Worm (Caenorhabditis elegans) whole organism, early embryonic: ENCODE measurements around the gene ftt-2.
A peak's percentile ranks its signal among the peaks of the same experiment; 100 is the strongest.

ENCODE experiments used
- B0310.2 ChIP-seq: sonication (generic microtip); optimal IDR thresholded peaks from 2 replicates; lab custom pipeline; 2016; ENCODE audit warnings: mild to moderate bottlenecking, missing genetic modification characterization, missing compliant biosample characterization
- F13C5.2 ChIP-seq: sonication (generic microtip); optimal IDR thresholded peaks from 2 replicates; lab custom pipeline; 2017; ENCODE audit warnings: mild to moderate bottlenecking, missing genetic modification characterization, inconsistent platforms, missing compliant biosample characterization
- aly-1 ChIP-seq: sonication (generic microtip); optimal IDR thresholded peaks from 2 replicates; lab custom pipeline; 2016; ENCODE audit warnings: missing genetic modification characterization, missing compliant biosample characterization
- ama-1 ChIP-seq: fragments of 150-350 bp; optimal IDR thresholded peaks from 2 replicates; lab custom pipeline; 2014
- ceh-13 ChIP-seq: fragments of 200-800 bp; sonication (Bioruptor generic); optimal IDR thresholded peaks from 2 replicates; lab custom pipeline; 2018; ENCODE audit warnings: mild to moderate bottlenecking, missing genetic modification characterization, missing compliant biosample characterization
- ceh-36 ChIP-seq: sonication (generic microtip); optimal IDR thresholded peaks from 2 replicates; lab custom pipeline; 2016; ENCODE audit warnings: missing genetic modification characterization, inconsistent platforms, missing compliant biosample characterization
- ets-7 ChIP-seq: sonication (generic microtip); optimal IDR thresholded peaks from 2 replicates; lab custom pipeline; 2016; ENCODE audit warnings: missing genotype, missing genetic modification characterization, missing compliant biosample characterization
- flt-1 ChIP-seq: fragments of 200-800 bp; sonication (Bioruptor generic); IDR thresholded peaks from 2 replicates; pipeline ENCODE4 v1.3.6; 2022; ENCODE audit warnings: missing genetic modification characterization, missing compliant biosample characterization
- hmbx-1 ChIP-seq: sonication (generic microtip); optimal IDR thresholded peaks from 2 replicates; lab custom pipeline; 2016; ENCODE audit warnings: mild to moderate bottlenecking, missing genetic modification characterization, missing compliant biosample characterization
- hmg-4 ChIP-seq: fragments of 200-800 bp; sonication (Bioruptor generic); optimal IDR thresholded peaks from 2 replicates; lab custom pipeline; 2018; ENCODE audit warnings: mild to moderate bottlenecking, missing genetic modification characterization, missing compliant biosample characterization
- hnd-1 ChIP-seq: sonication (generic microtip); optimal IDR thresholded peaks from 2 replicates; lab custom pipeline; 2016; ENCODE audit warnings: missing genetic modification characterization, missing compliant biosample characterization
- pes-1 ChIP-seq: fragments of 200-800 bp; sonication (Bioruptor generic); IDR thresholded peaks from 2 replicates; pipeline ENCODE4 v1.3.6; 2022; ENCODE audit warnings: missing genetic modification reagents, missing genetic modification characterization, missing compliant biosample characterization
- scrt-1 ChIP-seq: fragments of 200-800 bp; sonication (Bioruptor generic); IDR thresholded peaks from 2 replicates; pipeline ENCODE4 v1.3.6; 2022; ENCODE audit warnings: missing genetic modification characterization, missing compliant biosample characterization
- sea-1 ChIP-seq: fragments of 200-800 bp; sonication (Bioruptor generic); conservative IDR thresholded peaks from 2 replicates; pipeline ENCODE4 v1.3.6; 2022; ENCODE audit warnings: missing genetic modification characterization, missing compliant biosample characterization
- tbx-11 ChIP-seq: fragments of 200-800 bp; sonication (Bioruptor generic); IDR thresholded peaks from 2 replicates; pipeline ENCODE4 v1.3.6; 2022; ENCODE audit warnings: missing genetic modification characterization, missing compliant biosample characterization
- tbx-37 ChIP-seq: fragments of 200-800 bp; sonication (Bioruptor generic); conservative IDR thresholded peaks from 2 replicates; pipeline ENCODE4 v1.3.6; 2022; ENCODE audit warnings: missing genetic modification reagents, missing genetic modification characterization, missing compliant biosample characterization
- tra-4 ChIP-seq: sonication (generic microtip); optimal IDR thresholded peaks from 2 replicates; lab custom pipeline; 2017; ENCODE audit warnings: missing genetic modification characterization, missing compliant biosample characterization

ftt-2 gene

ce11 chrX:11576429-11577088 is 28.7 kb downstream of the ftt-2 start:
- TF ChIP-seq scrt-1 (GFP tag; lab: Robert Waterston, UW) (no peak), hmbx-1 (no peak), ama-1 (lab: Kevin White, UChicago) (no peak), hmg-4 (GFP tag; lab: Kevin White, UChicago) (no peak), pes-1 (GFP tag; lab: Robert Waterston, UW) (no peak), hnd-1 (tag; lab: Kevin White, UChicago) (no peak), tbx-11 (GFP tag; lab: Robert Waterston, UW) (no peak), tbx-37 (no peak), F13C5.2 (tag; lab: Kevin White, UChicago) (no peak), tra-4 (no peak), ets-7 (no peak)

ce11 chrX:11574167-11574566 is 31.1 kb downstream of the ftt-2 start:
- no peak for TF ChIP-seq flt-1 (GFP tag; lab: Robert Waterston, UW)
- no peak for TF ChIP-seq ets-7
- no peak for TF ChIP-seq ama-1 (lab: Kevin White, UChicago)
- no peak for TF ChIP-seq tbx-37
- TF ChIP-seq hmg-4 (GFP tag; lab: Kevin White, UChicago): no peak
- TF ChIP-seq scrt-1 (GFP tag; lab: Robert Waterston, UW): no peak
- TF ChIP-seq ceh-13 (GFP tag; lab: Kevin White, UChicago): no peak
- TF ChIP-seq aly-1 (tag; lab: Kevin White, UChicago): no peak
- no peak for TF ChIP-seq tra-4
- TF ChIP-seq tbx-11 (GFP tag; lab: Robert Waterston, UW): no peak
- TF ChIP-seq B0310.2 (tag; lab: Kevin White, UChicago): no peak
- TF ChIP-seq hnd-1 (tag; lab: Kevin White, UChicago): no peak
- TF ChIP-seq hmbx-1: no peak
- no peak for TF ChIP-seq ceh-36 (tag; lab: Kevin White, UChicago)

ce11 chrX:11572205-11572604 is 33.0 kb downstream of the ftt-2 start, which contains the start of gene frm-3:
Gene frm-3 (plus strand): TSS chrX:11572505.
- TF ChIP-seq aly-1 (tag; lab: Kevin White, UChicago): no peak
- TF ChIP-seq hnd-1 (tag; lab: Kevin White, UChicago): no peak
- no peak for TF ChIP-seq pes-1 (GFP tag; lab: Robert Waterston, UW)
- TF ChIP-seq tbx-37: no peak

- TF ChIP-seq ceh-36 (tag; lab: Kevin White, UChicago) (no peak), ets-7 (no peak), hnd-1 (tag; lab: Kevin White, UChicago) (no peak), ama-1 (lab: Kevin White, UChicago) (no peak), tra-4 (no peak), pes-1 (GFP tag; lab: Robert Waterston, UW) (no peak), scrt-1 (GFP tag; lab: Robert Waterston, UW) (no peak), tbx-37 (no peak), F13C5.2 (tag; lab: Kevin White, UChicago) (no peak), tbx-11 (GFP tag; lab: Robert Waterston, UW) (no peak), sea-1 (GFP tag; lab: Robert Waterston, UW) (no peak), hmbx-1 (no peak), ceh-13 (GFP tag; lab: Kevin White, UChicago) (no peak), B0310.2 (tag; lab: Kevin White, UChicago) (no peak), hmg-4 (GFP tag; lab: Kevin White, UChicago) (no peak)
Observed at ce11 chrX:11571714-11572113, 33.5 kb downstream of the ftt-2 start.

DNA sequence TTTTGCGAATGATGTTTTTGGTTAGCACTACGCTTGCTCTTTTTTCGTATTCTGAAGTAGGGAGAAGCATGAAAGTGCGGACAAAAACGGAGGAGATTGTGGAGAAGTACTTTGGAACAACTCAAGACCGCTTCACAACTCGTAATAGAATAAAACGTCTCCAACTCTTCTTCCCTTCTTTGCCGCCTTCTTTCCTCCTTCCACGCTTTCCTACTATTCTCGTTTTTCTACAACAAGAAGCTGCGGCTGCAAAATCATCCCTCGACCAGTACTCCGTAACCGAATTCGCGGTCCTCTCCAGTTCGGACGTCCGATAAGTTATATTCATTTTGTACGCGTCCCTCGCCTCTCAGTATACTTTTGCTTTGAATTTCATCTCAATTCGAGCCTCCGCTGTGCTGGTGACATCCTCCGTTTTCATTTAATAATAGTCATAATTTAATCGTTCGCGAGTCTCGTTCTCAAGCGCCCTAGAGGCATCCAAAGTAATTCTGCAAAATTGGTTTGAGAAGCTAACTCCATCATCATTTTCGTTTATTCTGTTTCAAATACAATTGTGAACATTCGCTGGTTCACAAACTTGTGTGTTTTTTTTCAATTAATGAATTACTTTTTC is 35.4 kb downstream of the ftt-2 start:
- no peak for TF ChIP-seq tbx-11 (GFP tag; lab: Robert Waterston, UW)
- no peak for TF ChIP-seq ceh-36 (tag; lab: Kevin White, UChicago)
- TF ChIP-seq hmbx-1: no peak
- TF ChIP-seq aly-1 (tag; lab: Kevin White, UChicago): no peak
- TF ChIP-seq ama-1 (lab: Kevin White, UChicago): no peak
- TF ChIP-seq F13C5.2 (tag; lab: Kevin White, UChicago): no peak
- no peak for TF ChIP-seq hmg-4 (GFP tag; lab: Kevin White, UChicago)
- TF ChIP-seq scrt-1 (GFP tag; lab: Robert Waterston, UW): no peak
- no peak for TF ChIP-seq flt-1 (GFP tag; lab: Robert Waterston, UW)
- TF ChIP-seq B0310.2 (tag; lab: Kevin White, UChicago): no peak
- no peak for TF ChIP-seq ets-7
- TF ChIP-seq sea-1 (GFP tag; lab: Robert Waterston, UW): no peak
- TF ChIP-seq tbx-37: no peak
- no peak for TF ChIP-seq tra-4
- no peak for TF ChIP-seq pes-1 (GFP tag; lab: Robert Waterston, UW)

DNA sequence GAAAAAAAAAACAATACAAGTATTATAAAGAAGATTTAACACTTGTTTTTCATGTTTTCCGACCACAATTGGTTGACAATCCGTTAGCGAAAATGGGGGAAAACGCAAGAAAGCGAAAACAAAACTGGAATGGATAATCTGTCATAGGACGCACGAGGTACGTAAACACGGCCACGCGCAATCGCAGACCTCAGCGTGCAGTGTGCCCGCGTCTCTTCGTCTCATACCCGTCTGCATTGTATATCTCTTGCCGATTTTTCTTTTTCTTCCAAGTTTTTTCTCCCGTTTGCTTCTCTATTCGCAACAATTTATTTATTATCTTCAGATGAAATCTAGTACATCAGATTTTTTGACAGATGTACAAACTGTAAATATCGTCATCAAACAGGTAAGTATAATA is 41.6 kb downstream of the ftt-2 start, which contains the start of gene trpp-9:
Gene trpp-9, plus strand, starts transcription at position 261 of the 400 bp plus-strand sequence.
- TF ChIP-seq tbx-37: no peak
- TF ChIP-seq ceh-13 (GFP tag; lab: Kevin White, UChicago): no peak
- TF ChIP-seq flt-1 (GFP tag; lab: Robert Waterston, UW): no peak
- no peak for TF ChIP-seq ceh-36 (tag; lab: Kevin White, UChicago)
- TF ChIP-seq hmbx-1: no peak
- no peak for TF ChIP-seq tbx-11 (GFP tag; lab: Robert Waterston, UW)
- TF ChIP-seq B0310.2 (tag; lab: Kevin White, UChicago): no peak
- no peak for TF ChIP-seq aly-1 (tag; lab: Kevin White, UChicago)
- peak; percentile 78 for TF ChIP-seq F13C5.2 (tag; lab: Kevin White, UChicago)
- no peak for TF ChIP-seq scrt-1 (GFP tag; lab: Robert Waterston, UW)
- peak; percentile 58 for TF ChIP-seq hmg-4 (GFP tag; lab: Kevin White, UChicago)
- TF ChIP-seq pes-1 (GFP tag; lab: Robert Waterston, UW): no peak
- TF ChIP-seq ama-1 (lab: Kevin White, UChicago): no peak
- TF ChIP-seq tra-4: no peak

ce11 chrX:11560615-11561014 is 44.6 kb downstream of the ftt-2 start, which contains the start of gene lev-8:
Gene lev-8 (plus strand): TSS chrX:11560915.
- TF ChIP-seq tbx-37 (no peak), flt-1 (GFP tag; lab: Robert Waterston, UW) (no peak), ceh-36 (tag; lab: Kevin White, UChicago) (no peak), scrt-1 (GFP tag; lab: Robert Waterston, UW) (no peak), pes-1 (GFP tag; lab: Robert Waterston, UW) (no peak)
